Worm (Caenorhabditis elegans): ENCODE results near the gene ZC190.8.

The ZC190.8 gene

ce11 chrV:8658577-8659362 is 28.8 kb downstream of the ZC190.8 start:
- TF ChIP-seq ces-1 (GFP tag; optimal IDR thresholded peaks at IDR 0.05): no peak
- TF ChIP-seq nhr-12 (tag; optimal IDR thresholded peaks at IDR 0.05): no peak
- TF ChIP-seq unc-98 (GFP tag; IDR thresholded peaks at IDR 0.05): no peak
- no peak for TF ChIP-seq hpl-2 (GFP tag; optimal IDR thresholded peaks at IDR 0.05)
- TF ChIP-seq xbp-1 (tag; optimal IDR thresholded peaks at IDR 0.05): no peak
- TF ChIP-seq ceh-63 (GFP tag; optimal IDR thresholded peaks at IDR 0.05): no peak
- TF ChIP-seq ama-1 (optimal IDR thresholded peaks at IDR 0.05): no peak
- no peak for TF ChIP-seq isw-1 (GFP tag; IDR thresholded peaks at IDR 0.05)
- TF ChIP-seq pax-3 (tag; optimal IDR thresholded peaks at IDR 0.05): no peak
- no peak for TF ChIP-seq lin-35 (GFP tag; optimal IDR thresholded peaks at IDR 0.05)
- TF ChIP-seq elt-2 (tag; optimal IDR thresholded peaks at IDR 0.05): no peak
- peak; percentile 56 for TF ChIP-seq rnt-1 (tag; optimal IDR thresholded peaks at IDR 0.05)
- TF ChIP-seq mdl-1 (tag; optimal IDR thresholded peaks at IDR 0.05): peak in 1 of 2 experiments; percentile 56
- TF ChIP-seq sup-37 (GFP tag; optimal IDR thresholded peaks at IDR 0.05): peak; percentile 13
- TF ChIP-seq aly-2 (tag; optimal IDR thresholded peaks at IDR 0.05): no peak
- TF ChIP-seq grh-1 (GFP tag; IDR thresholded peaks at IDR 0.05): no peak
- TF ChIP-seq C04F5.9 (tag; optimal IDR thresholded peaks at IDR 0.05): no peak
- TF ChIP-seq irx-1 (tag; optimal IDR thresholded peaks at IDR 0.05): no peak
- no peak for TF ChIP-seq nhr-237 (tag; optimal IDR thresholded peaks at IDR 0.05)
- no peak for TF ChIP-seq tlp-1 (tag; optimal IDR thresholded peaks at IDR 0.05)
- TF ChIP-seq lin-15B (tag; optimal IDR thresholded peaks at IDR 0.05): no peak
- no peak for TF ChIP-seq ceh-8 (GFP tag; optimal IDR thresholded peaks at IDR 0.05)
- no peak for TF ChIP-seq hlh-17 (GFP tag; optimal IDR thresholded peaks at IDR 0.05; ENCODE audit: borderline replicate concordance)
- no peak for TF ChIP-seq unc-86 (tag; optimal IDR thresholded peaks at IDR 0.05)
- TF ChIP-seq fkh-10 (GFP tag; optimal IDR thresholded peaks at IDR 0.05): no peak
- TF ChIP-seq ceh-88 (GFP tag; IDR thresholded peaks at IDR 0.05): no peak
- TF ChIP-seq sox-4 (tag; optimal IDR thresholded peaks at IDR 0.05): no peak
- peak; percentile 77 for TF ChIP-seq lin-14 (GFP tag; optimal IDR thresholded peaks at IDR 0.05)
- TF ChIP-seq hlh-4 (tag; optimal IDR thresholded peaks at IDR 0.05): no peak
- TF ChIP-seq nhr-84 (tag; optimal IDR thresholded peaks at IDR 0.05): no peak
- peak; percentile 36 for TF ChIP-seq nhr-20 (tag; optimal IDR thresholded peaks at IDR 0.05)
- TF ChIP-seq jun-1 (tag; optimal IDR thresholded peaks at IDR 0.05): no peak
- no peak for TF ChIP-seq Y116A8C.19 (tag; optimal IDR thresholded peaks at IDR 0.05; ENCODE audit: borderline replicate concordance)
- TF ChIP-seq elt-3 (tag; optimal IDR thresholded peaks at IDR 0.05): no peak
- TF ChIP-seq unc-30 (tag; optimal IDR thresholded peaks at IDR 0.05): no peak
- TF ChIP-seq efl-3 (GFP tag; optimal IDR thresholded peaks at IDR 0.05): no peak
- TF ChIP-seq skn-1 (tag; optimal IDR thresholded peaks at IDR 0.05): no peak
- no peak for TF ChIP-seq lin-13 (GFP tag; optimal IDR thresholded peaks at IDR 0.05)
- no peak for TF ChIP-seq egl-13 (tag; optimal IDR thresholded peaks at IDR 0.05)
- TF ChIP-seq dsc-1 (tag; optimal IDR thresholded peaks at IDR 0.05): peak; percentile 8
- no peak for TF ChIP-seq snpc-4 (tag; optimal IDR thresholded peaks at IDR 0.05)
- TF ChIP-seq C16A3.4 (tag; optimal IDR thresholded peaks at IDR 0.05): peak; percentile 2
- no peak for TF ChIP-seq zip-4 (GFP tag; optimal IDR thresholded peaks at IDR 0.05)
- no peak for TF ChIP-seq nhr-11 (tag; optimal IDR thresholded peaks at IDR 0.05)
- TF ChIP-seq fkh-4 (tag; optimal IDR thresholded peaks at IDR 0.05; ENCODE audit: borderline replicate concordance): no peak
- peak; percentile 43 for TF ChIP-seq snu-23 (GFP tag; optimal IDR thresholded peaks at IDR 0.05)
- no peak for TF ChIP-seq nhr-28 (tag; optimal IDR thresholded peaks at IDR 0.05)
- TF ChIP-seq mep-1 (tag; optimal IDR thresholded peaks at IDR 0.05): no peak
- TF ChIP-seq nhr-19 (GFP tag; conservative IDR thresholded peaks at IDR 0.05): no peak
- no peak for TF ChIP-seq egl-27 (tag; optimal IDR thresholded peaks at IDR 0.05)
- TF ChIP-seq zag-1 (tag; optimal IDR thresholded peaks at IDR 0.05): no peak
- no peak for TF ChIP-seq ets-5 (GFP tag; IDR thresholded peaks at IDR 0.05)
- TF ChIP-seq pqm-1 (tag; optimal IDR thresholded peaks at IDR 0.05): no peak

Measured in whole organism, L1 larva.